Fruit fly (Drosophila melanogaster) S2 (cell line): ENCODE data around the gene CG8641.
A peak's percentile ranks its signal among the peaks of the same experiment; 100 is the strongest.

Experiments
- CG8478 ChIP-seq: fragments of >200 bp; optimal IDR thresholded peaks from 2 replicates; lab custom pipeline; 2018
- CTCF ChIP-seq, 2 experiments: fragments of >200 bp; optimal IDR thresholded peaks; 2 replicates each; lab custom pipeline; 2018

The CG8641 gene

DNA sequence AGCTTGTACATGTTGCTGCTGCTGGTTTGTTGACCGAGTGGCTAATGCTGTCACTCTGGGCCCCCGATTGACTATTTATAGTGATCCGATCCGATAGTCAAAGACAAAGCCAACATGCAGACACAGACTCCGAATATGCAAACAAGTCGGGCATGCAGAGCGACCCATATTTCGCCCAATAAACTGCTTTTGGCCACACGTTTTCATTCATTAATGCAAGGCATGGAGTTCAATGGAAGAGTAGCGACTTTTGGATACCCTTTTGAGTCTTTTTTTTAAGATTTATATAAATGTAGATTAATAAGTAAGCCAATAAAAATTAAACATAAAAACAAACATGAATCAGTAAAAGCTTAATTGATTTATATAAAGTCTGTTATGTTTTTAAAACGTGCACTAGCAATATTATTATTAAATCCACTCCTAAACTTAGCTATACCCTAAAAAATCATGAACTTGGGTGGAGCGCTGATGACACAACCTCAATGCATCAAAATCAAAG, 9.3 kb upstream of the CG8641 start, which contains the start of gene Cpr65Ea:
Gene Cpr65Ea, minus strand, starts transcription at position 51 of the 502 bp plus-strand sequence.
- TF ChIP-seq CTCF (optimal IDR thresholded peaks at IDR 0.05; lab: Kevin White, UChicago) = no peak
- TF ChIP-seq CG8478 (lab: Kevin White, UChicago) = no peak

DNA sequence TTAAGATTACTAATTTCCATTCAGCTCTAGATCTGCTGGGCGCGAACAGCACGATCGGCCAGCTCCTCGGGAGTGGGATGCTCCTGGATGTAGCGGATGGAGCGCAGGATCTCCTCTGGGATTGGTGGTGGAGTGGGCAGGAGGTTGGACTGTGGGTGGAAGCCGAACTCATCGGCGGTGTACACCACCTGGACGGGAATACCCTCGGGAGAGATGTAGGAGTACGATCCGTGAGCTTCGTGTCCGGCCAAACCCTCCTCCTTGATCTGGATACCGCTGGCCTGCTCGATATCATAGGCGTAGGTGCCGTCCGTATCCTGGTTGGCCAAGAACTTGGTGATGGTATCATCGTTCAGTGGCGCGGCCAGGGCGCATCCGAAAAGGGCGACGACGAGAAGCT, 8.8 kb upstream of the CG8641 start:
- TF ChIP-seq CG8478 (lab: Kevin White, UChicago) (no peak), CTCF (optimal IDR thresholded peaks at IDR 0.05; lab: Kevin White, UChicago) (no peak)

DNA sequence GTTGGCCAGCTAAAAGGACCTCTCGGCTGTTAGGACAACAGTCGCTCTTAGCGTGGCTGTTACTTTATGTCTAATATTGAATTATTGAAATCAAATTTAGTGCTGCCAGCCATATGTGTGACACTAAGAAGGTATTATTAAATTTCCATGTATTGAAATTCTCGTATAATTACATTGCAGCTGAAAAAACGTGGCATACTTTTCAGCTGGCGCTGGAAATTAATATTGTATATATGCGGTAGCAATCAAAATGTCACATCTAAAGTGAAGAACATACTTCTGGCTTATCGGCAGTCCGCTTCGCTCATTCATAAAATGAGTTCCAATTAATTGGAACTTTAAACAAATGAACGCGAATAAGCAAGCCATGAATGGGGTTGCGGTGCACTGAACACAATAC, 4.9 kb upstream of the CG8641 start:
- TF ChIP-seq CG8478 (lab: Kevin White, UChicago) = no peak
- no peak for TF ChIP-seq CTCF (optimal IDR thresholded peaks at IDR 0.05; lab: Kevin White, UChicago)

DNA sequence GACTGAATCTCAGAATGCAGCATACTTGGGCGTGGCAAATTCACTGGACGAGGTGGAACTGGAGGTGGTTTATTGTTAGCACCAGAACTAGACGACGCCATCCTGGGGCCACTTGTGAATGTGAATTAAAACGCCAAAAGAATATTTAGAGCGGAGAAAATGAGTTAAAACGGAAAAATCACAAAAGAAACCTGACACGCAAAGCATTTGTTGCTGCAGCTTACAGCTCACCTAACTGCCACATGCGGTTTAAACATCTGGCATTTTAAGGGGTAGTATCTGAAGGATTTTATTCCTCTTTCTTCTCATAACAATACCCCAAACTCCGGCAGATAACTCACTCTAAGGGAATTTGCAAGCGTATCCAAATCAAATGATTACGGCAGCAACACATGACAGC, 2.1 kb downstream of the CG8641 start, which contains the start of gene CG34030:
Gene CG34030, minus strand, starts transcription at position 101 of the 400 bp plus-strand sequence.
- TF ChIP-seq CG8478 (lab: Kevin White, UChicago) (no peak), CTCF (optimal IDR thresholded peaks at IDR 0.05; lab: Kevin White, UChicago) (no peak)

DNA sequence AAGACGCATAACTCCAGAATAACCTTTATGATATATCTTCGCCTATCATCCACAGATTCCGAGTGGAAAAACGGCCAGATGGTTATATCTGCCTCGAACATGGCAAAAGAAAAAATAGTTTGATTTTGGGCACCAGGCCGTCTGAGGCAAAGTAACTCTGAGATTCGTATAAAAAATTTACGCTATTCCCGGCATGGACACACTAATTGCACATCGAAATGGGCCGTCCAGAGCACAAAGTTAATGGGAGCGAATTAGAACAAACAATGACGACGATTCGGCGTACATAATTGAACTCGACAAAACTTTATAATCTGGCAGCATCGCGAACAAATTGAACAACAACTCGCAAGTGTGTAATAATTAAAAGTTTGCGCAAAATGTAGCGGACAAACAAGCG, 8.2 kb downstream of the CG8641 start, which contains the start of gene CG32391:
Gene CG32391, minus strand, starts transcription at position 101 of the 400 bp plus-strand sequence.
- TF ChIP-seq CTCF (optimal IDR thresholded peaks at IDR 0.05; lab: Kevin White, UChicago) (no peak), CG8478 (lab: Kevin White, UChicago) (no peak)

DNA sequence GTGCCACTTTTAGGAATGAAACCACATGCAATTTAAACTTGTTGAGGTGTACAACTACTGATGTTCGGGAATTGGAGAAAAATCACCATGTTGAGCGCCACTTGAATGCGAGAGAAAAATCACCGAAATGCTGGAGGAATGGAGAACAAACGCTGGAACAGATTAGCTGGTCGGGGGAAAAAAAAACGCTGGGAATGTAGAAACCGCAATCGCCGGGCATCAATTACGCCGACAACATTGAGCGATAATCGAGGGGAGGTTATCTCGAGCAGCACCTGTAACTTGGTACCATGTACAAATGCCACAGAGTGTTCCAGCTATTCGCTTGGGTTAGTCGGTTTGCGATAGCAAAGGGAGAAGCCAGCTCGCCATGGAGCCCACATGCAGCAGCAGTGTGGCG, 11.2 kb downstream of the CG8641 start, which contains the start of gene CG14823:
Gene CG14823, plus strand, starts transcription at position 301 of the 400 bp plus-strand sequence.
- no peak for TF ChIP-seq CG8478 (lab: Kevin White, UChicago)
- TF ChIP-seq CTCF (optimal IDR thresholded peaks at IDR 0.05; lab: Kevin White, UChicago) = no peak

DNA sequence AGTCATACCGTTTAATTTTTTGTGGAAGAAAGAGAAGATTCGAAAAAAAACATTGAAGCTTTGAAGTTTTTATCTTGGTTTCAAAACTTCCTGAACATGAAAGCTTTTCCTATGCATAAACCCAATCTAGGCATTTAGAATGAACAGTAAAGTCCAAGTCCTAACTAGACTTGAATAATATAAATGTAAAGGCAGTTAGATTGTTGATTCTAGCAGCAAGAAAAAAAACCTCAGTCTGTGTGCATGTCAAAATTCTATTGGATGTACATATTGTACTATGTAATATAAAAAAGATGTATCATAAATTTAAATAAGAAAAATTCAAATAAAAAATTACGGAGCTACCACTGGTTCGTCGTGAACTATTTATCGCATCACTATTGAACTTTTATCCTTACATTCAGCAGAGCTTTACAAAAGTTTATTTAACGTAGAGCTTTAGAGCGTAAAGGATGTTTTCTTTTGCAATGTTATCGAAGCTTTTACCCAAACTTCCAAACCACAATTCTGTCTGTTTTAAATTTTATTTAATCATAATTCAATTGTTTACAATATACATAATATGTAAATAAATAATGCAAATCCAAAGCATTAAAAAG, 18.8 kb downstream of the CG8641 start:
- TF ChIP-seq CG8478 (lab: Kevin White, UChicago) (no peak), CTCF (optimal IDR thresholded peaks at IDR 0.05; lab: Kevin White, UChicago) (no peak)

DNA sequence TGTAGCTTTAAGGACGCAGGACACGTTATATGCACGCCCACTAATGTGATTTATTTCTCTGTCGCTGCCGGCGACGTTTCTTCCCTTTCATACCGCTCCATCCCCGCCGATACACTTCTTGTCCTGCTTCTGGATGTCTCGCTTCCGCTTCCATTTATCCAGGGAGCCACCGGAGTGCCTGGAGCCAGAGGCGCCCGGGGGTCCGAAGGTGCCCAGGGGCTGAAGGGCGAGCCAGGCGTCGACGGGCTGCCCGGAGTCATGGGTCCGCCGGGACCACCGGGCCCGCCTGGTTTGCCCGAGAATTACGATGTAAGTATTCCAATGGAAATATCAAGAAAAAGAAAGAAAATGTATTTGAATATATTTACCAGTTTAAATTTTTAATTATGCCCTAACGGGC, 39.4 kb downstream of the CG8641 start:
- TF ChIP-seq CTCF (optimal IDR thresholded peaks at IDR 0.05; lab: Kevin White, UChicago) (no peak), CG8478 (lab: Kevin White, UChicago) (no peak)

DNA sequence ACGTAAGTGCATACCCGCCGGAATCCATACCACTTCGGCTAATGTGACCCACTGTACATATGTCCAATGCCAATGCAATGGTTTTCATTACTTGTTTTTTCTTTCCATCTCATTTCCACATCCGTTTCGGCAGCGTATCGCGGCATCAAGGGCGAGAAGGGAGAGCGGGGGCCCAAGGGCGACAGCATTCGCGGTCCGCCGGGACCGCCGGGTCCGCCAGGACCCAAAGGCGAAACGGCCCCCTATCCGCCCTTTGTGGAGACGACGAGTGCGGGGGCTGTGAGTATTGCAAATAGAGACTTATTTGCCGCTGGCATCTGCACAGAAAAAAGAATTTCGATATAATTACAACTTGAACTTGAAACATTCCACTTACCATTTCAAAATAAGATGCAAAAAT, 42.2 kb downstream of the CG8641 start:
- TF ChIP-seq CTCF (optimal IDR thresholded peaks at IDR 0.05; lab: Kevin White, UChicago) = no peak
- no peak for TF ChIP-seq CG8478 (lab: Kevin White, UChicago)

DNA sequence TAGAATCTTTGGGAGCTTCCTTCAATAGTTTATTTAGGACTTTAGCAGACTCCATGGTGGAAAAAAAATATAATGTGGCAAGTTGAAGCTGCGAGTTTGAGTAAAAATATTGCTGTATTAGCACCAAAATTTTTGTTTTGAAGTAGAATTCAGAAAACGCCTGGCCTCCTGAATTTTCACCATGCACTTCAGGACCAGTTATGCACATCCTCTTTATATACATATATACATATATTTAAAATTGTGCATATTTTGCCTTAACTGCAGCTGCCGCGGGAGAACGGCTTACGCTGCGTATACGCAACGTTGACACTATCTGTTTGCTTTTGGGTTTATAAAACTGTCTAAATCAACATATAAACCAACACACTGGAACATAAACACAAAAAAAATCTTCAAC, 50.6 kb downstream of the CG8641 start, which contains the start of gene CG17744:
Gene CG17744, minus strand, starts transcription at position 101 of the 400 bp plus-strand sequence.
- TF ChIP-seq CTCF (optimal IDR thresholded peaks at IDR 0.05; lab: Kevin White, UChicago) = no peak
- no peak for TF ChIP-seq CG8478 (lab: Kevin White, UChicago)

DNA sequence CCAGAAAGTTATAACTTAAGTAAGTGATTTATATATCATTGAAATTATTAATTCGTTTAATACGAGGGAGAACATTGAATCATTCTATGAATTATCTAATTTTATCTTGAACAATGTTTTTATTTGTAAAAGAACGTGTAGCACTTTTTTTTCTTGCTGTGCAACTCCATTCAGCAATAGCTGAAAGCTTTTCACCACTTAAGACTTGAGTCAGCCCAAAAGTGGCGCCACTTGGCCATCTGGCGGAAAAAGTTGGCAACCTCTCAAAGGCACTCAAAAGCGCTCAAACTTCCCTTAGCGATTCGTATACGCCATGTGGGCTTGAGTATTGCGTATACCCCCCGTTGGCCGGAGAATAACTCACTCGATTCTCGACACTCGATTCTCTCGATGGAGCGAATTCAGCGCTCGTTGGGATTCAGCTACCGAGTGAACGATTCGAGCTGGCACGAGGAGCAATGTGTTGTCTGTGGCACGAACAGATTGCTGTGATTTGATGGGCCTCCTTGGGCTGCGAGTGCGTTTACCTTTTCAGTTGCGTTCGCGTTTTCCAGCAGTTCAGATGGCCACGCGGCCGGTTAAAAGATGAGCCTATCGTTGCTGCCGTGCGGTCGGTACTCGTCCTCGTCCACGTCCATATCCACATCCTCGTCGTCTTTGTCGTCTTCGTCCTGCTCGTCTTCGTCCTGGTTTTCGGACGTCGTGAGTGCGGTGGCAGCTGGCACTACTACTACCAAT, 63.5 kb downstream of the CG8641 start:
- TF ChIP-seq CTCF (optimal IDR thresholded peaks at IDR 0.05; lab: Kevin White, UChicago) (peak; percentile 30 to 48), CG8478 (lab: Kevin White, UChicago) (no peak)

DNA sequence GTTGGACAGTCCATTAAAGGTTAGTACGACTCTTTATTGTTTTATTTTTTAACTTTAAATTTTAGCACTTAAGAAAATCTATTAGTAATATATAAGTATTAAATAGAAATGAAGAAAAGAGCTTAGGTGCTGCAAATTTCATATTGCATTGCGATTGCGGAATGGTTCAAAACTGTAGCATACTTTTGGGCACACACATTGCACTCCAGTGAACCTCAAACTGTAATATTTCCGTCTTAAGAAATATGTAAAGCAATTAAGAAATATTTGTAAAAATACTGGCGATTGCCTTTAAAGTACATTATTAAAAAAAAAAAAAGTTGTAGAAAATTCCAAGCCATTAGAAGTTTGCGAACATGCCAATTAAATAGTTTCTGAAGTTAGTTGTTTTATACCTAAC, 65.0 kb downstream of the CG8641 start:
- TF ChIP-seq CTCF (optimal IDR thresholded peaks at IDR 0.05; lab: Kevin White, UChicago) (no peak), CG8478 (lab: Kevin White, UChicago) (no peak)

DNA sequence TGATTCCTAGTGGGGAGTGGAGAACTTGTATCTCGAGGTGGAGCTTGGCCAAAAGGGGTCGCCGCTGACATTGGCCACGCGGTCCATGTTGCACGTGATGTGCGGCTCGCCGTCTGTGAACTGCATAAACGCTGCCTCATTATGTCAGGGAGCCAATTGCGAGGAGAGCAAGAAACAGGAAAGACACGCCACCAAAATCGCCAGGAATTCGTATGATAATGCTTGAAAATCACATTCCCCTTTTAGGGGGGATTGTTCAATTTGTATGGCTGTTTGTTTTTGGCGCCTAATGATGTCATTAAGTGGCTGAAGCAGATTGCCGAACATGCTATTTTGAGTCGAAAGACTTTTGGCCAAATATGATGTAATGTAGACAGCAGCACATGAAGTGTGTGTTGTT, 67.4 kb downstream of the CG8641 start:
- TF ChIP-seq CTCF (optimal IDR thresholded peaks at IDR 0.05; lab: Kevin White, UChicago) = no peak
- no peak for TF ChIP-seq CG8478 (lab: Kevin White, UChicago)

DNA sequence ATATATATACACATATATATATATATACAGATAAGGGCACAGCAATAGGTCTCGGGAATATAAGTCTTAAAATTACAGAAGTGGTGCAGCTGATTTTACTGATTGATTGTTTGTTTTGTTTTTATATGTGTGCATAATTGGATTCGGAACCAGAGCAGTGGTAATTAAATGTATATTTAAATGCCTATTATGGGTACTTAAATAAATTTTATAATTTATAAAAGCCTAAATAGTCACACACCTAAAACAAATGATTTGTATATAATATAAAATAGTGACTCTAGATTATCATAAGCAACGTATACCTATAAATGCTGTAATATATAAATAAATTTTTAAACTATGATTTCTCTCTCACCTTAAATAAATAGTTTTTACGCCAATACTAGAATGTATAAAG, 67.9 kb downstream of the CG8641 start:
- TF ChIP-seq CG8478 (lab: Kevin White, UChicago) = no peak
- TF ChIP-seq CTCF (optimal IDR thresholded peaks at IDR 0.05; lab: Kevin White, UChicago) = no peak
